Worm (Caenorhabditis elegans) whole organism, mixed stage, embryonic: Measurements from ENCODE around the gene ghi-1.

Experiments used
- elt-3 ChIP-seq: fragments of 150-350 bp; optimal IDR thresholded peaks from 2 replicates; lab custom pipeline; 2014; ENCODE audit warnings: missing biosample characterization, missing genetic modification characterization
- lin-13 ChIP-seq: fragments of 150-350 bp; optimal IDR thresholded peaks from 2 replicates; lab custom pipeline; 2014; ENCODE audit warnings: missing biosample characterization, missing genetic modification characterization
- mab-5 ChIP-seq: fragments of 150-350 bp; optimal IDR thresholded peaks from 2 replicates; lab custom pipeline; 2014; ENCODE audit warnings: missing biosample characterization, missing genetic modification characterization
- nhr-2 ChIP-seq: fragments of 150-350 bp; optimal IDR thresholded peaks from 2 replicates; lab custom pipeline; 2014; ENCODE audit warnings: missing biosample characterization, missing genetic modification characterization
- nhr-237 ChIP-seq: fragments of 150-350 bp; optimal IDR thresholded peaks from 2 replicates; lab custom pipeline; 2014; ENCODE audit warnings: missing biosample characterization, missing genetic modification characterization
- pha-4 ChIP-seq: fragments of 150-350 bp; optimal IDR thresholded peaks from 2 replicates; lab custom pipeline; 2018; ENCODE audit warnings: missing biosample characterization, missing genetic modification reagents, missing genetic modification characterization

DNA sequence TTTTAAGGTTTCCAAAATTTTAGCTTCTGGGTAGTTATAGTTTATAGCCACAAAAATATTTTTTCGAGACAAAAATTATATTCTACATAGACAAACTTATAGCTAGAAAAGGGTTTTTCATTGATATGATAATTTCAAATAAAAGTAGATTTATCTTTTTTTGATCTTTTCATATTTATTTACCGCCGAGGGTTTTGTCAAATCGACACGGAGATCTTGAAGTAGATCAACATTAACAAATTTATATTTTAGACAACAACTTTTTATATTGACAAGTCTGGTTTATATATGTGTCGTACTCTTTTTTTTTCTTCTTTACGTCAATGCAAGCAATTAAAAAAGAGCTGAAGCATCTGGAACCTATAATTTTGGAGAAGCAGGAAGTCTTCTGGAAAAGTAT lies 12.3 kb downstream of the ghi-1 start:
- TF ChIP-seq pha-4 (tag; lab: Kevin White, UChicago) (no peak), elt-3 (tag; lab: Kevin White, UChicago) (no peak), mab-5 (tag; lab: Kevin White, UChicago) (no peak), lin-13 (no peak), nhr-237 (no peak), nhr-2 (tag; lab: Kevin White, UChicago) (no peak)
